Fruit fly (Drosophila melanogaster) whole organism: ENCODE data around the gene TfIIA-L.

Source experiments
- CG8478 ChIP-seq: fragments of >200 bp; optimal IDR thresholded peaks from 2 replicates; lab custom pipeline; 2018; ENCODE audit warnings: inconsistent platforms
- Dll ChIP-seq: fragments of >200 bp; optimal IDR thresholded peaks from 2 replicates; lab custom pipeline; 2017
- EcR ChIP-seq, 2 experiments: fragments of >200 bp; optimal IDR thresholded peaks; 2 replicates each; lab custom pipeline; 2017; ENCODE audit warnings: missing biosample characterization in 2 of 2, missing genetic modification characterization in 2 of 2, missing genetic modification reagents in 2 of 2
- pan ChIP-seq: fragments of >200 bp; optimal IDR thresholded peaks from 2 replicates; lab custom pipeline; 2017
- usp ChIP-seq: fragments of >200 bp; optimal IDR thresholded peaks from 2 replicates; lab custom pipeline; 2017; ENCODE audit warnings: missing biosample characterization, missing genetic modification characterization, mixed read lengths

- TF ChIP-seq Dll: no peak
- no peak for TF ChIP-seq EcR (GFP tag; optimal IDR thresholded peaks at IDR 0.05; lab: Kevin White, UChicago)
- no peak for TF ChIP-seq usp (GFP tag; lab: Kevin White, UChicago)
- TF ChIP-seq CG8478 (lab: Kevin White, UChicago): no peak
- no peak for TF ChIP-seq pan (lab: Kevin White, UChicago)
Measured at dm6 chr3R:27218814-27219213, 32.1 kb upstream of the TfIIA-L start.
